Fruit fly (Drosophila melanogaster) whole organism, adult: ENCODE results near the gene CG45080.

Source experiments
- CG11617 ChIP-seq: fragments of 200-800 bp; sonication (Bioruptor generic); optimal IDR thresholded peaks from 2 replicates; lab custom pipeline; 2017; ENCODE audit warnings: mild to moderate bottlenecking, missing biosample characterization, missing genetic modification reagents, missing genetic modification characterization
- CG5204 ChIP-seq: fragments of 200-800 bp; sonication (Bioruptor generic); optimal IDR thresholded peaks from 2 replicates; lab custom pipeline; 2016; ENCODE audit warnings: missing biosample characterization, missing genetic modification characterization
- CG7045 ChIP-seq: fragments of 200-800 bp; sonication (Bioruptor generic); optimal IDR thresholded peaks from 2 replicates; lab custom pipeline; 2017; ENCODE audit warnings: missing biosample characterization, mild to moderate bottlenecking, missing genetic modification characterization
- CG7101 ChIP-seq: fragments of 200-800 bp; sonication (Bioruptor generic); optimal IDR thresholded peaks from 2 replicates; lab custom pipeline; 2018; ENCODE audit warnings: missing biosample characterization, mild to moderate bottlenecking, missing genetic modification characterization, moderate library complexity
- Clk ChIP-seq: fragments of 200-800 bp; sonication (Bioruptor generic); optimal IDR thresholded peaks from 2 replicates; lab custom pipeline; 2017; ENCODE audit warnings: missing biosample characterization, missing genetic modification characterization
- cic ChIP-seq: fragments of 200-800 bp; sonication (Bioruptor generic); optimal IDR thresholded peaks from 2 replicates; lab custom pipeline; 2017; ENCODE audit warnings: missing biosample characterization, mild to moderate bottlenecking, missing genetic modification characterization, moderate library complexity
- toe ChIP-seq: fragments of 200-800 bp; sonication (Bioruptor generic); optimal IDR thresholded peaks from 2 replicates; lab custom pipeline; 2016; ENCODE audit warnings: missing biosample characterization, missing genetic modification characterization

DNA sequence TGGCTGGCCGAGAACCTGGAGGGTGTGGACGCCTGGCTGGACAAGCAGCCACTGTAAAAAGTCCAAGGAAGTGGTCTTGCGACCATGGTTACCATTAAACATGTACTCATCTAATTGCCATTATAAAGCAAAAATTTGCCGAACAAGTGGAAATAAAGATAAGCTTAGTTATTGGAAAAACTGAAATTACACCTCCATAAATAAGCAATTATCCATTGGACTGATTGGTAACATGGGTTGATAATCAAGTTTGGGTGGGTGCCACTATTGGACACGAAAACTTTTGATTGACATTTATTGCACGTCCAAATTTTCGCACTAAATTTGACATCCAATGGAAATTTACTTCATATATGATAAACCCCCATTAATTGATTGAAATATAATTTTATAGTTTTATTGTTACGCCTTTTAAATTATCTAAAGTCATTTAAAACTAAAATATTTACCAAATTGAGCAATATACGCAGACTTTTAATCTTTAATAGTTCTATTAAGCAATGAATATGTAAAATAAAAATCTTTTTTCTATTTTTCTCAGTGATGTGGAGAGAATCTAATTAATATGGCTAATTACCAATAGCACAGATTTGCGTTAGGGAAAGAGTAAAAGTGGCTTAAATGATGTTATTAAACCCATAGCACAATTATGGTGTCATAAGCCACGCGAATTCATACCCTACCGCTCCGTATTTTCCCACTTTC is 20.8 kb downstream of the CG45080 start, which contains the start of gene CG8774:
- TF ChIP-seq Clk (GFP tag; lab: Kevin White, UChicago) (no peak), CG7101 (tag; lab: Kevin White, UChicago) (no peak), CG11617 (GFP tag; lab: Kevin White, UChicago) (no peak), toe (GFP tag; lab: Kevin White, UChicago) (no peak), cic (no peak), CG7045 (GFP tag; lab: Kevin White, UChicago) (no peak), CG5204 (GFP tag; lab: Kevin White, UChicago) (no peak)
